Fruit fly (Drosophila melanogaster) whole organism, embryonic: ENCODE results near the gene Ddc.

Experiments used
- Awh ChIP-seq: fragments of 200-800 bp; sonication (Bioruptor generic); IDR thresholded peaks from 2 replicates; pipeline ENCODE4, ENCODE4 v1.3.6; 2022; ENCODE audit warnings: missing biosample characterization, missing genetic modification characterization
- CG10209 ChIP-seq: fragments of 200-800 bp; sonication (Bioruptor generic); optimal IDR thresholded peaks from 3 replicates; lab custom pipeline; 2017; ENCODE audit warnings: missing biosample characterization, mild to moderate bottlenecking, missing genetic modification characterization, missing genetic modification reagents
- CG10321 ChIP-seq: fragments of 200-800 bp; sonication (Bioruptor generic); IDR thresholded peaks from 2 replicates; pipeline ENCODE4 v1.3.6; 2022; ENCODE audit warnings: missing biosample characterization, missing genetic modification characterization
- CG14860 ChIP-seq: fragments of 200-800 bp; sonication (Bioruptor generic); IDR thresholded peaks from 3 replicates; pipeline ENCODE4 v1.3.6; 2022; ENCODE audit warnings: missing biosample characterization, missing genetic modification characterization; ENCODE audit not compliant: partially characterized antibody
- CG1602 ChIP-seq: fragments of 200-800 bp; sonication (Bioruptor generic); optimal IDR thresholded peaks from 3 replicates; lab custom pipeline; 2016; ENCODE audit warnings: missing biosample characterization, missing genetic modification characterization
- CG1603 ChIP-seq: fragments of 200-800 bp; sonication (Bioruptor generic); optimal IDR thresholded peaks from 2 replicates; lab custom pipeline; 2019; ENCODE audit warnings: missing biosample characterization, mild to moderate bottlenecking, missing genetic modification characterization, moderate library complexity
- CG17802 ChIP-seq: fragments of 200-800 bp; sonication (Bioruptor generic); optimal IDR thresholded peaks from 2 replicates; lab custom pipeline; 2018; ENCODE audit warnings: missing biosample characterization, mild to moderate bottlenecking, missing genetic modification characterization, moderate library complexity
- CG1832 ChIP-seq: fragments of 200-800 bp; sonication (Bioruptor generic); optimal IDR thresholded peaks from 2 replicates; lab custom pipeline; 2017; ENCODE audit warnings: missing biosample characterization, mild to moderate bottlenecking, missing genetic modification characterization, inconsistent platforms
- CG34376 ChIP-seq: fragments of 200-800 bp; sonication (Bioruptor generic); optimal IDR thresholded peaks from 2 replicates; lab custom pipeline; 2018; ENCODE audit warnings: missing biosample characterization, mild to moderate bottlenecking, missing genetic modification characterization
- CG3838 ChIP-seq: fragments of 200-800 bp; sonication (Bioruptor generic); optimal IDR thresholded peaks from 3 replicates; lab custom pipeline; 2016; ENCODE audit warnings: missing biosample characterization, missing genetic modification characterization
- CG6175 ChIP-seq: fragments of 200-800 bp; sonication (Bioruptor generic); IDR thresholded peaks from 3 replicates; pipeline ENCODE4 v1.3.6; 2022; ENCODE audit warnings: missing biosample characterization, missing genetic modification characterization
- CG6854 ChIP-seq: fragments of 200-800 bp; sonication (Bioruptor generic); optimal IDR thresholded peaks from 3 replicates; lab custom pipeline; 2017; ENCODE audit warnings: missing biosample characterization, mild to moderate bottlenecking, missing genetic modification characterization
- Dip3 ChIP-seq: fragments of 200-800 bp; sonication (Bioruptor generic); optimal IDR thresholded peaks from 3 replicates; lab custom pipeline; 2016; ENCODE audit warnings: missing biosample characterization, missing genetic modification characterization
- Doc2 ChIP-seq: fragments of 200-800 bp; sonication (Bioruptor generic); IDR thresholded peaks from 2 replicates; pipeline ENCODE4 v1.3.6; 2022; ENCODE audit warnings: missing biosample characterization, missing genetic modification characterization
- Ets65A ChIP-seq: fragments of 200-800 bp; sonication (Bioruptor generic); peaks from one replicate; lab custom pipeline; 2016; ENCODE audit warnings: missing biosample characterization, missing genetic modification characterization
- Ets97D ChIP-seq: fragments of 200-800 bp; sonication (Bioruptor generic); optimal IDR thresholded peaks from 3 replicates; lab custom pipeline; 2016; ENCODE audit warnings: missing biosample characterization, missing genetic modification characterization
- Fer1 ChIP-seq: fragments of 200-800 bp; sonication (Bioruptor generic); optimal IDR thresholded peaks from 2 replicates; lab custom pipeline; 2017; ENCODE audit warnings: missing biosample characterization, mild to moderate bottlenecking, missing genetic modification characterization
- H2.0 ChIP-seq: fragments of 200-800 bp; sonication (Bioruptor generic); IDR thresholded peaks from 2 replicates; pipeline ENCODE4 v1.3.6; 2022; ENCODE audit warnings: missing biosample characterization, missing genetic modification characterization
- HHEX ChIP-seq: fragments of 200-800 bp; sonication (Bioruptor generic); optimal IDR thresholded peaks from 3 replicates; lab custom pipeline; 2017; ENCODE audit warnings: missing biosample characterization, mild to moderate bottlenecking, missing genetic modification characterization, missing genetic modification reagents
- Hmx ChIP-seq: fragments of 200-800 bp; sonication (Bioruptor generic); optimal IDR thresholded peaks from 2 replicates; lab custom pipeline; 2016; ENCODE audit warnings: missing biosample characterization, missing genetic modification characterization
- Kr ChIP-seq: fragments of 200-800 bp; sonication (Bioruptor generic); optimal IDR thresholded peaks from 2 replicates; lab custom pipeline; 2017; ENCODE audit warnings: missing biosample characterization, mild to moderate bottlenecking, missing genetic modification characterization
- Meics ChIP-seq: fragments of 200-800 bp; sonication (Bioruptor generic); optimal IDR thresholded peaks from 2 replicates; lab custom pipeline; 2017; ENCODE audit warnings: missing biosample characterization, mild to moderate bottlenecking, missing genetic modification characterization
- Xbp1 ChIP-seq: fragments of 200-800 bp; sonication (Bioruptor generic); optimal IDR thresholded peaks from 3 replicates; lab custom pipeline; 2016; ENCODE audit warnings: missing biosample characterization, mild to moderate bottlenecking, missing genetic modification characterization
- Xrp1 ChIP-seq: fragments of 200-800 bp; sonication (Bioruptor generic); IDR thresholded peaks from 2 replicates; pipeline ENCODE4 v1.3.6; 2022; ENCODE audit warnings: missing biosample characterization, missing genetic modification characterization
- abd-A ChIP-seq: fragments of 200-800 bp; sonication (Bioruptor generic); optimal IDR thresholded peaks from 3 replicates; lab custom pipeline; 2019; ENCODE audit warnings: missing biosample characterization, mild to moderate bottlenecking, missing genetic modification characterization, moderate library complexity
- ac ChIP-seq: fragments of 200-800 bp; sonication (Bioruptor generic); optimal IDR thresholded peaks from 3 replicates; lab custom pipeline; 2017; ENCODE audit warnings: missing biosample characterization, mild to moderate bottlenecking, missing genetic modification characterization
- al ChIP-seq: fragments of 200-800 bp; sonication (Bioruptor generic); IDR thresholded peaks from 2 replicates; pipeline ENCODE4 v1.3.6; 2022; ENCODE audit warnings: missing biosample characterization, missing genetic modification characterization
- ap ChIP-seq: fragments of 200-800 bp; sonication (Bioruptor generic); IDR thresholded peaks from 2 replicates; pipeline ENCODE4 v1.3.6; 2022; ENCODE audit warnings: missing biosample characterization, missing genetic modification characterization
- bigmax ChIP-seq: fragments of 200-800 bp; sonication (Bioruptor generic); optimal IDR thresholded peaks from 2 replicates; lab custom pipeline; 2018; ENCODE audit warnings: missing biosample characterization, mild to moderate bottlenecking, missing genetic modification characterization
- bowl ChIP-seq: fragments of 200-800 bp; sonication (Bioruptor generic); IDR thresholded peaks from 2 replicates; pipeline ENCODE4 v1.3.6; 2022; ENCODE audit warnings: missing biosample characterization, missing genetic modification characterization
- cas ChIP-seq: fragments of 200-800 bp; sonication (Bioruptor generic); IDR thresholded peaks from 2 replicates; pipeline ENCODE4 v1.3.6; 2022; ENCODE audit warnings: missing biosample characterization, missing genetic modification characterization
- dpn ChIP-seq, 2 experiments: fragments of 200-800 bp; sonication (Bioruptor generic); optimal IDR thresholded peaks; 3 replicates each; lab custom pipeline; 2016; ENCODE audit warnings: missing biosample characterization in 2 of 2, missing genetic modification characterization in 2 of 2
- ems ChIP-seq: fragments of 200-800 bp; sonication (Bioruptor generic); optimal IDR thresholded peaks from 3 replicates; lab custom pipeline; 2016; ENCODE audit warnings: missing biosample characterization, missing genetic modification characterization
- en ChIP-seq: fragments of 200-800 bp; sonication (Bioruptor generic); optimal IDR thresholded peaks from 2 replicates; lab custom pipeline; 2016; ENCODE audit warnings: missing biosample characterization, missing genetic modification characterization
- ewg ChIP-seq: fragments of 200-800 bp; sonication (Bioruptor generic); optimal IDR thresholded peaks from 3 replicates; lab custom pipeline; 2017; ENCODE audit warnings: mild to moderate bottlenecking, missing biosample characterization, missing genetic modification reagents, missing genetic modification characterization
- fd102C ChIP-seq: fragments of 200-800 bp; sonication (Bioruptor generic); optimal IDR thresholded peaks from 2 replicates; lab custom pipeline; 2018; ENCODE audit warnings: missing biosample characterization, mild to moderate bottlenecking, missing genetic modification characterization, moderate library complexity
- fu2 ChIP-seq: fragments of 200-800 bp; sonication (Bioruptor generic); optimal IDR thresholded peaks from 2 replicates; lab custom pipeline; 2016; ENCODE audit warnings: missing biosample characterization, missing genetic modification characterization
- gem ChIP-seq: fragments of 200-800 bp; sonication (Bioruptor generic); optimal IDR thresholded peaks from 2 replicates; lab custom pipeline; 2019; ENCODE audit warnings: missing biosample characterization, mild to moderate bottlenecking, missing genetic modification characterization, moderate library complexity
- h ChIP-seq: fragments of >200 bp; optimal IDR thresholded peaks from 2 replicates; lab custom pipeline; 2017
- kni ChIP-seq: fragments of 200-800 bp; sonication (Bioruptor generic); optimal IDR thresholded peaks from 3 replicates; lab custom pipeline; 2017; ENCODE audit warnings: mild to moderate bottlenecking, missing biosample characterization, missing genetic modification reagents, missing genetic modification characterization
- nerfin-1 ChIP-seq: fragments of 200-800 bp; sonication (Bioruptor generic); optimal IDR thresholded peaks from 3 replicates; lab custom pipeline; 2019; ENCODE audit warnings: missing biosample characterization, mild to moderate bottlenecking, missing genetic modification characterization, moderate library complexity
- nom ChIP-seq: fragments of 200-800 bp; sonication (Bioruptor generic); optimal IDR thresholded peaks from 2 replicates; lab custom pipeline; 2017; ENCODE audit warnings: missing biosample characterization, missing genetic modification characterization, mild to moderate bottlenecking, moderate library complexity, missing genetic modification reagents
- psq ChIP-seq: fragments of 200-800 bp; sonication (Bioruptor generic); optimal IDR thresholded peaks from 2 replicates; lab custom pipeline; 2017; ENCODE audit warnings: missing biosample characterization, missing genetic modification characterization
- repo ChIP-seq: fragments of 200-800 bp; sonication (Bioruptor generic); optimal IDR thresholded peaks from 2 replicates; lab custom pipeline; 2016; ENCODE audit warnings: missing biosample characterization, missing genetic modification characterization
- run ChIP-seq: fragments of 200-800 bp; sonication (Bioruptor generic); optimal IDR thresholded peaks from 3 replicates; lab custom pipeline; 2018; ENCODE audit warnings: missing biosample characterization, mild to moderate bottlenecking, missing genetic modification characterization
- salm ChIP-seq: fragments of 200-800 bp; sonication (Bioruptor generic); optimal IDR thresholded peaks from 2 replicates; lab custom pipeline; 2018; ENCODE audit warnings: missing biosample characterization, mild to moderate bottlenecking, missing genetic modification characterization
- schlank ChIP-seq: fragments of 200-800 bp; sonication (Bioruptor generic); optimal IDR thresholded peaks from 2 replicates; lab custom pipeline; 2018; ENCODE audit warnings: missing biosample characterization, mild to moderate bottlenecking, missing genetic modification characterization
- sna ChIP-seq: fragments of 200-800 bp; sonication (Bioruptor generic); IDR thresholded peaks from 2 replicates; pipeline ENCODE4 v1.3.6; 2022; ENCODE audit warnings: missing biosample characterization, missing genetic modification characterization; ENCODE audit not compliant: partially characterized antibody
- sr ChIP-seq: fragments of 200-800 bp; sonication (Bioruptor generic); IDR thresholded peaks from 3 replicates; pipeline ENCODE4 v1.3.6; 2022; ENCODE audit warnings: missing biosample characterization, missing genetic modification characterization
- stc ChIP-seq: fragments of 200-800 bp; sonication (Bioruptor generic); IDR thresholded peaks from 2 replicates; pipeline ENCODE4 v1.3.6; 2022; ENCODE audit warnings: missing biosample characterization, missing genetic modification characterization
- twi ChIP-seq: fragments of 200-800 bp; optimal IDR thresholded peaks from 2 replicates; lab custom pipeline; 2019; ENCODE audit warnings: missing biosample characterization, mild to moderate bottlenecking, missing genetic modification characterization, moderate library complexity
- unpg ChIP-seq: fragments of 200-800 bp; sonication (Bioruptor generic); optimal IDR thresholded peaks from 3 replicates; lab custom pipeline; 2018; ENCODE audit warnings: missing biosample characterization, mild to moderate bottlenecking, missing genetic modification characterization, moderate library complexity

Ddc gene

dm6 chr2L:19154893-19155389 is 34.8 kb upstream of the Ddc start (continued):
- TF ChIP-seq CG3838 (GFP tag; lab: Kevin White, UChicago), result no peak
- TF ChIP-seq CG1832 (GFP tag; lab: Kevin White, UChicago), result peak; percentile 91
- TF ChIP-seq run (tag; lab: Kevin White, UChicago), result no peak
- TF ChIP-seq CG1603 (tag; lab: Kevin White, UChicago), result peak; percentile 9
- no peak for TF ChIP-seq gem (tag; lab: Kevin White, UChicago)
- no peak for TF ChIP-seq fd102C (GFP tag; lab: Kevin White, UChicago)
- TF ChIP-seq Ets97D (GFP tag; lab: Kevin White, UChicago), result peak; percentile 31
- no peak for TF ChIP-seq CG6854
- no peak for TF ChIP-seq Meics (GFP tag; lab: Kevin White, UChicago)
- TF ChIP-seq ap (GFP tag; lab: Robert Waterston, UW), result no peak
- no peak for TF ChIP-seq Fer1 (GFP tag; lab: Kevin White, UChicago)
- TF ChIP-seq CG14860 (GFP tag; lab: Robert Waterston, UW), result no peak
- TF ChIP-seq twi (tag; lab: Kevin White, UChicago), result peak; percentile 98
- no peak for TF ChIP-seq sna
- peak; percentile 80 for TF ChIP-seq CG10209
- no peak for TF ChIP-seq schlank (tag; lab: Kevin White, UChicago)
- TF ChIP-seq repo (GFP tag; lab: Kevin White, UChicago), result no peak
- no peak for TF ChIP-seq Ets65A
- TF ChIP-seq psq (GFP tag; lab: Kevin White, UChicago), result no peak
- no peak for TF ChIP-seq HHEX
- no peak for TF ChIP-seq cas (GFP tag; lab: Robert Waterston, UW)
- no peak for TF ChIP-seq CG10321 (GFP tag; lab: Robert Waterston, UW)
- TF ChIP-seq kni (GFP tag; lab: Kevin White, UChicago), result peak; percentile 96
- TF ChIP-seq Dip3 (GFP tag; lab: Kevin White, UChicago), result no peak
- TF ChIP-seq CG1602 (GFP tag; lab: Kevin White, UChicago), result no peak
- no peak for TF ChIP-seq bigmax (GFP tag; lab: Kevin White, UChicago)
- TF ChIP-seq Awh, result peak; percentile 31; the same call in 1 of the 2 replicates
- peak; percentile 60 for TF ChIP-seq nom (GFP tag; lab: Kevin White, UChicago)
- TF ChIP-seq Hmx (GFP tag; lab: Kevin White, UChicago), result no peak
- TF ChIP-seq al (GFP tag; lab: Robert Waterston, UW), result no peak
- no peak for TF ChIP-seq CG17802
- no peak for TF ChIP-seq h (lab: Kevin White, UChicago)
- TF ChIP-seq Kr (GFP tag; lab: Kevin White, UChicago), result peak; percentile 86
- peak; percentile 78 for TF ChIP-seq abd-A (tag; lab: Kevin White, UChicago)
- TF ChIP-seq CG34376 (GFP tag; lab: Kevin White, UChicago), result no peak
- no peak for TF ChIP-seq unpg (GFP tag; lab: Kevin White, UChicago)
- TF ChIP-seq stc (GFP tag; lab: Robert Waterston, UW), result no peak
- TF ChIP-seq ac, result peak; percentile 98
- no peak for TF ChIP-seq salm
- no peak for TF ChIP-seq fu2 (GFP tag; lab: Kevin White, UChicago)
- TF ChIP-seq dpn (GFP tag; optimal IDR thresholded peaks at IDR 0.05; lab: Kevin White, UChicago), result no peak
- TF ChIP-seq ems (GFP tag; lab: Kevin White, UChicago), result no peak
- TF ChIP-seq nerfin-1 (tag; lab: Kevin White, UChicago), result no peak
- no peak for TF ChIP-seq Xbp1 (GFP tag; lab: Kevin White, UChicago)
- TF ChIP-seq sr (GFP tag; lab: Robert Waterston, UW), result no peak
- no peak for TF ChIP-seq CG6175 (GFP tag; lab: Robert Waterston, UW)
- no peak for TF ChIP-seq Doc2
- TF ChIP-seq Xrp1 (GFP tag; lab: Robert Waterston, UW), result no peak
- no peak for TF ChIP-seq ewg (GFP tag; lab: Kevin White, UChicago)
- no peak for TF ChIP-seq en (GFP tag; lab: Kevin White, UChicago)
- TF ChIP-seq H2.0 (GFP tag; lab: Robert Waterston, UW), result no peak
- TF ChIP-seq bowl (GFP tag; lab: Robert Waterston, UW), result no peak
